Fruit fly (Drosophila melanogaster) whole organism, embryonic: ENCODE results near the gene BckdhA.

Source experiments
- B-H2 ChIP-seq: fragments of 200-800 bp; sonication (Bioruptor generic); optimal IDR thresholded peaks from 2 replicates; lab custom pipeline; 2018; ENCODE audit warnings: missing biosample characterization, mild to moderate bottlenecking, missing genetic modification characterization
- Max ChIP-seq: fragments of 200-800 bp; sonication (Bioruptor generic); optimal IDR thresholded peaks from 2 replicates; lab custom pipeline; 2016; ENCODE audit warnings: missing biosample characterization, mild to moderate bottlenecking, missing genetic modification characterization
- h ChIP-seq: fragments of >200 bp; optimal IDR thresholded peaks from 2 replicates; lab custom pipeline; 2017

DNA sequence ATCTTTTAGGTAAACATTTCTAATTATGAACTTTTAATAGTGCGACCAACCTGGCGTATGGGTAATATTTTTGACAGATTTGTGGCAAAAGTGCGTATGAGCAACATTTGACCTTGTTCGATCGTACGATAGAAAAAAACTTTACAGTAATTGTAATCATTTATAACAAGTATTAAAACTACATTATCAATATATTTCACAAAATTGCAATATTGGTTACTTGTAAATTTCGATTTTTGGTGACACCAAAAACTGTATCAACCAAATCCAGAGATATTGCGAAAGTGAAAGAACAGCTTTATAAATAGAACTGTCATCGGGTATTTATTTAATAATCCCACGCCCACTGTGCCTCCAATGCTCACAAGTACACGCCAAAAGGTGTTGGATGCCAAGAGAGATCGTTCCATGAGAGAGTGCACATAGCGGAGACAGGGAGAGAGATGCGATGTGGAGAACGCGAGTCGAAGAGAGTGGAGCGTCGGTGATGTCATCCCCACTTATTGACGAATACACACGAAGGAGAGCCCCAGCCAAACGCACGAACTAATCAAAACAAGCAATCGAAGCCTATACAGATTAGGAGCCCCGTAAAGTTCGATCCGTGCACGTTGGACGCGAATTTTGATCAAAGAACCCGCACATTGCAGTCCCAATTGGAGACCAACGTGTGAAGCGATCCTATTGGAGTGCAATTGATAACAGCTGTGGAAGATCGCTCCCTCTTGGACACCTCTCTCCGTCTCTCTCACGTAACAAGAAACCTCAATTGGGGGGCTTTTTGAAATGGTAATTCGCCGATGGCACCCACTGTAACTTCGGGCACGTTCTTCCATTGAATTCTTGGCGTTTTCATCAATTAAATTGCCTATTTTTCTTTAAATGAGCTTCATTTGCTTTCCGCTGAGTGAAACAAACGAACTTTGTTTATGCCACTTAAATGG, 22.1 kb upstream of the BckdhA start:
- TF ChIP-seq h (lab: Kevin White, UChicago) (no peak), Max (GFP tag; lab: Kevin White, UChicago) (peak; percentile 94), B-H2 (GFP tag; lab: Kevin White, UChicago) (peak; percentile 94)
